Fruit fly (Drosophila melanogaster) whole organism, embryonic: ENCODE measurements around the gene gpp.

Source experiments
- CG10147 ChIP-seq: fragments of 200-800 bp; sonication (Bioruptor generic); optimal IDR thresholded peaks from 2 replicates; lab custom pipeline; 2019; ENCODE audit warnings: missing biosample characterization, mild to moderate bottlenecking, missing genetic modification characterization, moderate library complexity
- CG10274 ChIP-seq: fragments of 200-800 bp; sonication (Bioruptor generic); optimal IDR thresholded peaks from 3 replicates; lab custom pipeline; 2017; ENCODE audit warnings: missing biosample characterization, mild to moderate bottlenecking, missing genetic modification characterization
- CG10462 ChIP-seq: fragments of 200-800 bp; sonication (Bioruptor generic); optimal IDR thresholded peaks from 2 replicates; lab custom pipeline; 2016; ENCODE audit warnings: missing biosample characterization, missing genetic modification characterization
- CG12659 ChIP-seq: fragments of 200-800 bp; sonication (Bioruptor generic); optimal IDR thresholded peaks from 3 replicates; lab custom pipeline; 2017; ENCODE audit warnings: mild to moderate bottlenecking, missing biosample characterization, missing genetic modification reagents, missing genetic modification characterization
- CG12942 ChIP-seq: fragments of 200-800 bp; sonication (Bioruptor generic); optimal IDR thresholded peaks from 3 replicates; lab custom pipeline; 2016; ENCODE audit warnings: missing biosample characterization, missing genetic modification characterization
- CG15601 ChIP-seq: fragments of 200-800 bp; sonication (Bioruptor generic); optimal IDR thresholded peaks from 3 replicates; lab custom pipeline; 2019; ENCODE audit warnings: missing biosample characterization, mild to moderate bottlenecking, missing genetic modification characterization, moderate library complexity
- CG18476 ChIP-seq: fragments of 200-800 bp; sonication (Bioruptor generic); optimal IDR thresholded peaks from 2 replicates; lab custom pipeline; 2016; ENCODE audit warnings: missing biosample characterization, mild to moderate bottlenecking, missing genetic modification characterization
- CG2120 ChIP-seq: fragments of 200-800 bp; sonication (Bioruptor generic); optimal IDR thresholded peaks from 3 replicates; lab custom pipeline; 2016; ENCODE audit warnings: missing biosample characterization, missing genetic modification characterization
- CG2712 ChIP-seq: fragments of 200-800 bp; optimal IDR thresholded peaks from 3 replicates; lab custom pipeline; 2019; ENCODE audit warnings: missing biosample characterization, mild to moderate bottlenecking, missing genetic modification characterization, moderate library complexity
- CG30403 ChIP-seq: fragments of 200-800 bp; sonication (Bioruptor generic); optimal IDR thresholded peaks from 3 replicates; lab custom pipeline; 2016; ENCODE audit warnings: missing biosample characterization, missing genetic modification characterization
- CG32532 ChIP-seq: fragments of 200-800 bp; sonication (Bioruptor generic); IDR thresholded peaks from 2 replicates; pipeline ENCODE4 v1.3.6; 2022; ENCODE audit warnings: missing biosample characterization, missing genetic modification characterization
- CG3847 ChIP-seq: fragments of 200-800 bp; sonication (Bioruptor generic); IDR thresholded peaks from 2 replicates; pipeline ENCODE4 v1.3.6; 2022; ENCODE audit warnings: missing biosample characterization, missing genetic modification characterization
- CG6254 ChIP-seq: fragments of 200-800 bp; sonication (Bioruptor generic); optimal IDR thresholded peaks from 3 replicates; lab custom pipeline; 2017; ENCODE audit warnings: mild to moderate bottlenecking, missing biosample characterization, missing genetic modification reagents, missing genetic modification characterization
- CG6654 ChIP-seq: fragments of 200-800 bp; sonication (Bioruptor generic); optimal IDR thresholded peaks from 2 replicates; lab custom pipeline; 2017; ENCODE audit warnings: missing biosample characterization, mild to moderate bottlenecking, missing genetic modification characterization
- CG6683 ChIP-seq: fragments of 200-800 bp; sonication (Bioruptor generic); optimal IDR thresholded peaks from 2 replicates; lab custom pipeline; 2017; ENCODE audit warnings: missing biosample characterization, mild to moderate bottlenecking, missing genetic modification characterization, missing genetic modification reagents
- CG6791 ChIP-seq: fragments of 200-800 bp; sonication (Bioruptor generic); IDR thresholded peaks from 3 replicates; pipeline ENCODE4 v1.3.6; 2022; ENCODE audit warnings: missing biosample characterization, missing genetic modification characterization; ENCODE audit not compliant: partially characterized antibody
- CG8388 ChIP-seq: fragments of 200-800 bp; sonication (Bioruptor generic); optimal IDR thresholded peaks from 2 replicates; lab custom pipeline; 2019; ENCODE audit warnings: missing biosample characterization, mild to moderate bottlenecking, missing genetic modification characterization, moderate library complexity
- CG9437 ChIP-seq: fragments of 200-800 bp; sonication (Bioruptor generic); optimal IDR thresholded peaks from 2 replicates; lab custom pipeline; 2018; ENCODE audit warnings: missing biosample characterization, mild to moderate bottlenecking, missing genetic modification characterization
- Dip3 ChIP-seq: fragments of 200-800 bp; sonication (Bioruptor generic); optimal IDR thresholded peaks from 3 replicates; lab custom pipeline; 2016; ENCODE audit warnings: missing biosample characterization, missing genetic modification characterization
- E2f1 ChIP-seq: fragments of 200-800 bp; sonication (Bioruptor generic); IDR thresholded peaks from 2 replicates; pipeline ENCODE4 v1.3.6; 2022; ENCODE audit warnings: missing biosample characterization, missing genetic modification characterization
- Gug ChIP-seq: fragments of 200-800 bp; sonication (Bioruptor generic); IDR thresholded peaks from 4 replicates; pipeline ENCODE4 v1.3.6; 2022; ENCODE audit warnings: missing biosample characterization, missing genetic modification characterization
- HHEX ChIP-seq: fragments of 200-800 bp; sonication (Bioruptor generic); optimal IDR thresholded peaks from 3 replicates; lab custom pipeline; 2017; ENCODE audit warnings: missing biosample characterization, mild to moderate bottlenecking, missing genetic modification characterization, missing genetic modification reagents
- HLHmδ ChIP-seq: fragments of 200-800 bp; sonication (Bioruptor generic); optimal IDR thresholded peaks from 2 replicates; lab custom pipeline; 2018; ENCODE audit warnings: missing biosample characterization, mild to moderate bottlenecking, missing genetic modification characterization, moderate library complexity
- HmgD ChIP-seq: fragments of 200-800 bp; sonication (Bioruptor generic); optimal IDR thresholded peaks from 3 replicates; lab custom pipeline; 2016; ENCODE audit warnings: missing biosample characterization, missing genetic modification characterization
- Hr39 ChIP-seq: fragments of >200 bp; optimal IDR thresholded peaks from 2 replicates; lab custom pipeline; 2017
- Hr78 ChIP-seq, 2 experiments: fragments of 200-800 bp in 1 of 2; fragments of >200 bp in 1 of 2; sonication (Bioruptor generic) in 1 of 2; optimal IDR thresholded peaks; 2 replicates each; lab custom pipeline; 2017 to 2019; ENCODE audit warnings: missing biosample characterization in 2 of 2, missing genetic modification characterization in 2 of 2, mild to moderate bottlenecking in 1 of 2, moderate library complexity in 1 of 2
- Jarid2 ChIP-seq: fragments of 200-800 bp; sonication (Bioruptor generic); optimal IDR thresholded peaks from 3 replicates; lab custom pipeline; 2017; ENCODE audit warnings: mild to moderate bottlenecking, missing biosample characterization, missing genetic modification reagents, missing genetic modification characterization
- Myb ChIP-seq: fragments of 200-800 bp; sonication (Bioruptor generic); optimal IDR thresholded peaks from 2 replicates; lab custom pipeline; 2016; ENCODE audit warnings: missing biosample characterization, missing genetic modification characterization
- NFAT ChIP-seq: fragments of 200-800 bp; sonication (Bioruptor generic); IDR thresholded peaks from 2 replicates; pipeline ENCODE4 v1.3.6; 2022; ENCODE audit warnings: missing biosample characterization, missing genetic modification characterization
- Nf-YC ChIP-seq: fragments of 200-800 bp; optimal IDR thresholded peaks from 3 replicates; lab custom pipeline; 2019; ENCODE audit warnings: missing biosample characterization, mild to moderate bottlenecking, missing genetic modification characterization, moderate library complexity
- Side ChIP-seq: fragments of 200-800 bp; sonication (Bioruptor generic); optimal IDR thresholded peaks from 2 replicates; lab custom pipeline; 2016; ENCODE audit warnings: missing biosample characterization, missing genetic modification characterization
- Sox100B ChIP-seq: fragments of 200-800 bp; sonication (Bioruptor generic); optimal IDR thresholded peaks from 3 replicates; lab custom pipeline; 2018; ENCODE audit warnings: missing biosample characterization, mild to moderate bottlenecking, missing genetic modification characterization
- Sry-δ ChIP-seq: fragments of 200-800 bp; sonication (Bioruptor generic); optimal IDR thresholded peaks from 2 replicates; lab custom pipeline; 2016; ENCODE audit warnings: missing biosample characterization, missing genetic modification characterization
- ac ChIP-seq: fragments of 200-800 bp; sonication (Bioruptor generic); optimal IDR thresholded peaks from 3 replicates; lab custom pipeline; 2017; ENCODE audit warnings: missing biosample characterization, mild to moderate bottlenecking, missing genetic modification characterization
- cas ChIP-seq: fragments of 200-800 bp; sonication (Bioruptor generic); IDR thresholded peaks from 2 replicates; pipeline ENCODE4 v1.3.6; 2022; ENCODE audit warnings: missing biosample characterization, missing genetic modification characterization
- chif ChIP-seq, 2 experiments: fragments of 200-800 bp; sonication (Bioruptor generic); optimal IDR thresholded peaks; 3 replicates each; lab custom pipeline; 2016; ENCODE audit warnings: missing biosample characterization in 2 of 2, missing genetic modification characterization in 2 of 2
- chinmo ChIP-seq: fragments of 200-800 bp; sonication (Bioruptor generic); IDR thresholded peaks from 4 replicates; pipeline ENCODE4 v1.3.6; 2022; ENCODE audit warnings: missing biosample characterization, missing genetic modification characterization; ENCODE audit not compliant: partially characterized antibody
- dati ChIP-seq: fragments of 200-800 bp; sonication (Bioruptor generic); IDR thresholded peaks from 2 replicates; pipeline ENCODE4 v1.3.6; 2022; ENCODE audit warnings: missing biosample characterization, missing genetic modification characterization
- gsb ChIP-seq: fragments of 200-800 bp; sonication (Bioruptor generic); IDR thresholded peaks from 2 replicates; pipeline ENCODE4 v1.3.6; 2022; ENCODE audit warnings: missing biosample characterization, missing genetic modification characterization
- jigr1 ChIP-seq: fragments of 200-800 bp; sonication (Bioruptor generic); IDR thresholded peaks from 3 replicates; pipeline ENCODE4 v1.3.6; 2022; ENCODE audit warnings: missing biosample characterization, missing genetic modification characterization
- lov ChIP-seq, 2 experiments: fragments of 200-800 bp in 1 of 2; fragments of >200 bp in 1 of 2; sonication (Bioruptor generic) in 1 of 2; IDR thresholded peaks in 1 of 2; optimal IDR thresholded peaks in 1 of 2; 2 replicates in 1 of 2; 3 replicates in 1 of 2; pipeline versions ENCODE4 v1.3.6 to Lab custom; 2017 to 2022; ENCODE audit warnings: missing biosample characterization in 1 of 2, missing genetic modification characterization in 1 of 2
- mam ChIP-seq: fragments of 200-800 bp; sonication (Bioruptor generic); optimal IDR thresholded peaks from 3 replicates; lab custom pipeline; 2016; ENCODE audit warnings: missing biosample characterization, missing genetic modification characterization
- nom ChIP-seq: fragments of 200-800 bp; sonication (Bioruptor generic); optimal IDR thresholded peaks from 2 replicates; lab custom pipeline; 2017; ENCODE audit warnings: missing biosample characterization, missing genetic modification characterization, mild to moderate bottlenecking, moderate library complexity, missing genetic modification reagents
- run ChIP-seq: fragments of 200-800 bp; sonication (Bioruptor generic); optimal IDR thresholded peaks from 3 replicates; lab custom pipeline; 2018; ENCODE audit warnings: missing biosample characterization, mild to moderate bottlenecking, missing genetic modification characterization
- slp2 ChIP-seq: fragments of 200-800 bp; sonication (Bioruptor generic); optimal IDR thresholded peaks from 2 replicates; lab custom pipeline; 2016; ENCODE audit warnings: missing biosample characterization, missing genetic modification characterization
- tna ChIP-seq: fragments of 200-800 bp; sonication (Bioruptor generic); IDR thresholded peaks from 2 replicates; pipeline ENCODE4 v1.3.6; 2022; ENCODE audit warnings: missing biosample characterization, missing genetic modification characterization; ENCODE audit not compliant: partially characterized antibody
- toy ChIP-seq: fragments of 200-800 bp; sonication (Bioruptor generic); IDR thresholded peaks from 2 replicates; pipeline ENCODE4 v1.3.6; 2022; ENCODE audit warnings: missing biosample characterization, missing genetic modification characterization
- yki ChIP-seq: fragments of >200 bp; optimal IDR thresholded peaks from 3 replicates; lab custom pipeline; 2018
- z ChIP-seq: fragments of 200-800 bp; sonication (Bioruptor generic); IDR thresholded peaks from 3 replicates; pipeline ENCODE4 v1.3.6; 2022; ENCODE audit warnings: missing biosample characterization, missing genetic modification characterization

The gpp gene

dm6 chr3R:6423984-6424602 lies 17.4 kb downstream of the gpp start (continued):
- TF ChIP-seq CG10274 (GFP tag; lab: Kevin White, UChicago), result peak; percentile 66
- TF ChIP-seq CG2120, result peak; percentile 96
- TF ChIP-seq CG32532 (GFP tag; lab: Robert Waterston, UW), result peak; percentile 89
- TF ChIP-seq tna (GFP tag; lab: Robert Waterston, UW), result no peak
- peak; percentile 80 for TF ChIP-seq ac (GFP tag; lab: Kevin White, UChicago)
- TF ChIP-seq NFAT (GFP tag; lab: Robert Waterston, UW), result peak; percentile 73; the same call in 1 of the 2 replicates
- TF ChIP-seq nom (GFP tag; lab: Kevin White, UChicago), result peak; percentile 86
- TF ChIP-seq Hr39 (lab: Kevin White, UChicago), result no peak
- TF ChIP-seq CG9437 (GFP tag; lab: Kevin White, UChicago), result peak; percentile 76
- peak; percentile 85 for TF ChIP-seq dati (GFP tag; lab: Robert Waterston, UW)
- no peak for TF ChIP-seq yki (lab: Kevin White, UChicago)
- TF ChIP-seq Sox100B (GFP tag; lab: Kevin White, UChicago), result peak; percentile 79
- TF ChIP-seq chif (GFP tag; optimal IDR thresholded peaks at IDR 0.05; lab: Kevin White, UChicago), result peak; percentile 89 to 93
- peak; percentile 89 for TF ChIP-seq CG12659 (GFP tag; lab: Kevin White, UChicago)
- TF ChIP-seq slp2, result peak; percentile 87
- TF ChIP-seq Side (GFP tag; lab: Kevin White, UChicago), result peak; percentile 95
- peak; percentile 84 for TF ChIP-seq CG6254 (GFP tag; lab: Kevin White, UChicago)
- peak in 1 of 2 experiments; percentile 60 for TF ChIP-seq Hr78 (GFP tag; optimal IDR thresholded peaks at IDR 0.05; lab: Kevin White, UChicago)
- peak; percentile 90 for TF ChIP-seq Dip3
- TF ChIP-seq run (tag; lab: Kevin White, UChicago), result peak; percentile 79
- peak; percentile 68; the same call in 2 of the 3 replicates for TF ChIP-seq z (GFP tag; lab: Robert Waterston, UW)
- TF ChIP-seq cas (GFP tag; lab: Robert Waterston, UW), result peak; percentile 72; the same call in 1 of the 2 replicates
- peak; percentile 95 for TF ChIP-seq HmgD (GFP tag; lab: Kevin White, UChicago)
- TF ChIP-seq HHEX, result peak; percentile 90
- TF ChIP-seq HLHmδ (GFP tag; lab: Kevin White, UChicago), result no peak
- TF ChIP-seq CG3847, result peak; percentile 85
- TF ChIP-seq chinmo (GFP tag; lab: Robert Waterston, UW), result 0 out of 4 replicates have a peak, but pooled peaks have one; percentile 55
- peak; percentile 94 for TF ChIP-seq CG30403
- TF ChIP-seq CG2712, result peak; percentile 93
- peak; percentile 73 for TF ChIP-seq gsb (GFP tag; lab: Robert Waterston, UW)
- TF ChIP-seq CG6683, result peak; percentile 77
- TF ChIP-seq lov (optimal IDR thresholded peaks at IDR 0.05; lab: Kevin White, UChicago), result no peak
- TF ChIP-seq lov (GFP tag; IDR thresholded peaks at IDR 0.05; lab: Robert Waterston, UW), result peak; percentile 86
- no peak for TF ChIP-seq CG6791 (GFP tag; lab: Robert Waterston, UW)
- peak; percentile 89 for TF ChIP-seq CG10147 (GFP tag; lab: Kevin White, UChicago)
- peak; percentile 90 for TF ChIP-seq Nf-YC (tag; lab: Kevin White, UChicago)
- TF ChIP-seq jigr1 (GFP tag; lab: Robert Waterston, UW), result peak; percentile 67; the same call in 2 of the 3 replicates
- peak; percentile 63 for TF ChIP-seq Jarid2 (GFP tag; lab: Kevin White, UChicago)
- TF ChIP-seq CG6654 (GFP tag; lab: Kevin White, UChicago), result peak; percentile 63
- TF ChIP-seq CG8388 (GFP tag; lab: Kevin White, UChicago), result peak; percentile 89
- peak; percentile 81 for TF ChIP-seq toy (GFP tag; lab: Robert Waterston, UW)
- TF ChIP-seq CG12942, result peak; percentile 89
- TF ChIP-seq mam, result peak; percentile 95
- peak; percentile 87 for TF ChIP-seq CG15601 (tag; lab: Kevin White, UChicago)
- peak; percentile 91 for TF ChIP-seq E2f1 (GFP tag; lab: Robert Waterston, UW)
- TF ChIP-seq Myb (GFP tag; lab: Kevin White, UChicago), result peak; percentile 82
- peak; percentile 73 for TF ChIP-seq CG18476 (GFP tag; lab: Kevin White, UChicago)
- peak; percentile 89 for TF ChIP-seq Gug
- TF ChIP-seq CG10462, result peak; percentile 90
- peak; percentile 52 for TF ChIP-seq Sry-δ (GFP tag; lab: Kevin White, UChicago)
